Worm (Caenorhabditis elegans): ENCODE measurements around the gene Y59H11AR.4.

ce11 chrIV:8602877-8603276 is 2.3 kb upstream of the Y59H11AR.4 start, which contains the start of gene Y59H11AR.10:
- TF ChIP-seq hnd-1 (tag; optimal IDR thresholded peaks at IDR 0.05), result no peak
- no peak for TF ChIP-seq pes-1 (GFP tag; IDR thresholded peaks at IDR 0.05)
- TF ChIP-seq ama-1 (optimal IDR thresholded peaks at IDR 0.05), result no peak
- no peak for TF ChIP-seq sea-1 (GFP tag; conservative IDR thresholded peaks at IDR 0.05)
